Worm (Caenorhabditis elegans) whole organism, late embryonic: Measurements from ENCODE around the gene C02F4.5.

Source experiments
- C38D4.7 ChIP-seq: fragments of 200-800 bp; sonication (Bioruptor generic); optimal IDR thresholded peaks from 2 replicates; lab custom pipeline; 2018; ENCODE audit warnings: mild to moderate bottlenecking, missing genetic modification characterization, moderate library complexity, missing compliant biosample characterization
- F13H6.1 ChIP-seq: sonication (generic microtip); optimal IDR thresholded peaks from 2 replicates; lab custom pipeline; 2016; ENCODE audit warnings: missing genetic modification characterization, missing compliant biosample characterization
- K02D7.2 ChIP-seq: sonication (generic microtip); optimal IDR thresholded peaks from 2 replicates; lab custom pipeline; 2017; ENCODE audit warnings: mild to moderate bottlenecking, missing genetic modification characterization, missing compliant biosample characterization
- K09A11.1 ChIP-seq: sonication (generic microtip); optimal IDR thresholded peaks from 2 replicates; lab custom pipeline; 2017; ENCODE audit warnings: antibody characterized with exemption, mild to moderate bottlenecking, missing genetic modification characterization, missing compliant biosample characterization; ENCODE audit not compliant: insufficient read depth
- Y22D7AL.16 ChIP-seq: sonication (generic microtip); optimal IDR thresholded peaks from 2 replicates; lab custom pipeline; 2016; ENCODE audit warnings: missing genetic modification characterization, missing compliant biosample characterization
- ama-1 ChIP-seq: fragments of 150-350 bp; optimal IDR thresholded peaks from 2 replicates; lab custom pipeline; 2014
- ceh-14 ChIP-seq: sonication (generic microtip); optimal IDR thresholded peaks from 2 replicates; lab custom pipeline; 2016; ENCODE audit warnings: missing genotype, missing genetic modification characterization, missing compliant biosample characterization
- ceh-18 ChIP-seq: sonication (generic microtip); optimal IDR thresholded peaks from 2 replicates; lab custom pipeline; 2016; ENCODE audit warnings: missing genetic modification characterization, missing compliant biosample characterization
- ceh-19 ChIP-seq: fragments of 200-800 bp; sonication (Bioruptor generic); optimal IDR thresholded peaks from 2 replicates; lab custom pipeline; 2018; ENCODE audit warnings: mild to moderate bottlenecking, missing genetic modification characterization, missing compliant biosample characterization
- ceh-2 ChIP-seq: sonication (generic microtip); optimal IDR thresholded peaks from 2 replicates; lab custom pipeline; 2016; ENCODE audit warnings: missing genotype, missing genetic modification characterization, missing compliant biosample characterization
- ceh-22 ChIP-seq: sonication (generic microtip); optimal IDR thresholded peaks from 2 replicates; lab custom pipeline; 2017; ENCODE audit warnings: missing biosample characterization, missing genetic modification characterization
- ceh-24 ChIP-seq: sonication (generic microtip); optimal IDR thresholded peaks from 2 replicates; lab custom pipeline; 2016; ENCODE audit warnings: mild to moderate bottlenecking, missing genetic modification characterization, missing compliant biosample characterization
- ceh-30 ChIP-seq: fragments of 150-350 bp; optimal IDR thresholded peaks from 2 replicates; lab custom pipeline; 2014; ENCODE audit warnings: missing biosample characterization, missing genetic modification characterization
- ceh-48 ChIP-seq: sonication (generic microtip); optimal IDR thresholded peaks from 2 replicates; lab custom pipeline; 2016; ENCODE audit warnings: missing genetic modification characterization, inconsistent platforms, missing compliant biosample characterization
- ceh-6 ChIP-seq: fragments of 200-800 bp; sonication (Bioruptor generic); optimal IDR thresholded peaks from 2 replicates; lab custom pipeline; 2018; ENCODE audit warnings: mild to moderate bottlenecking, missing genetic modification characterization, missing compliant biosample characterization
- che-1 ChIP-seq: sonication (generic microtip); optimal IDR thresholded peaks from 2 replicates; lab custom pipeline; 2016; ENCODE audit warnings: mild to moderate bottlenecking, missing genetic modification characterization, missing compliant biosample characterization
- dve-1 ChIP-seq: sonication (generic microtip); optimal IDR thresholded peaks from 2 replicates; lab custom pipeline; 2017; ENCODE audit warnings: antibody characterized with exemption, mild to moderate bottlenecking, missing genetic modification characterization, missing compliant biosample characterization
- elt-2 ChIP-seq: sonication (generic microtip); optimal IDR thresholded peaks from 2 replicates; lab custom pipeline; 2016; ENCODE audit warnings: missing genetic modification reagents, missing genetic modification characterization, missing compliant biosample characterization
- ets-4 ChIP-seq: sonication (generic microtip); optimal IDR thresholded peaks from 2 replicates; lab custom pipeline; 2016; ENCODE audit warnings: missing genetic modification characterization, missing compliant biosample characterization
- eyg-1 ChIP-seq: sonication (generic microtip); optimal IDR thresholded peaks from 2 replicates; lab custom pipeline; 2016; ENCODE audit warnings: missing genotype, missing genetic modification characterization, missing compliant biosample characterization
- fax-1 ChIP-seq: sonication (generic microtip); optimal IDR thresholded peaks from 2 replicates; lab custom pipeline; 2016; ENCODE audit warnings: missing genotype, missing genetic modification characterization, missing compliant biosample characterization
- fkh-10 ChIP-seq: fragments of 150-350 bp; optimal IDR thresholded peaks from 2 replicates; lab custom pipeline; 2014; ENCODE audit warnings: missing biosample characterization, missing genetic modification reagents, missing genetic modification characterization
- fkh-6 ChIP-seq: sonication (generic microtip); optimal IDR thresholded peaks from 2 replicates; lab custom pipeline; 2016; ENCODE audit warnings: missing genetic modification characterization, missing compliant biosample characterization
- gmeb-2 ChIP-seq: sonication (generic microtip); optimal IDR thresholded peaks from 2 replicates; lab custom pipeline; 2016; ENCODE audit warnings: missing genetic modification characterization, inconsistent platforms, missing compliant biosample characterization
- hlh-30 ChIP-seq: sonication (generic microtip); optimal IDR thresholded peaks from 2 replicates; lab custom pipeline; 2017; ENCODE audit warnings: antibody characterized with exemption, missing genetic modification characterization, missing compliant biosample characterization; ENCODE audit not compliant: insufficient read depth
- hlh-8 ChIP-seq: sonication (generic microtip); optimal IDR thresholded peaks from 2 replicates; lab custom pipeline; 2016; ENCODE audit warnings: missing genotype, missing genetic modification characterization, missing compliant biosample characterization
- lin-11 ChIP-seq: fragments of 200-800 bp; sonication (Bioruptor generic); optimal IDR thresholded peaks from 2 replicates; lab custom pipeline; 2018; ENCODE audit warnings: mild to moderate bottlenecking, missing genetic modification characterization, missing compliant biosample characterization
- madf-2 ChIP-seq: sonication (generic microtip); optimal IDR thresholded peaks from 2 replicates; lab custom pipeline; 2017; ENCODE audit warnings: missing genetic modification characterization, missing compliant biosample characterization
- mec-3 ChIP-seq: sonication (generic microtip); optimal IDR thresholded peaks from 2 replicates; lab custom pipeline; 2016; ENCODE audit warnings: borderline replicate concordance, missing genetic modification characterization, missing compliant biosample characterization
- nhr-11 ChIP-seq: fragments of 150-350 bp; optimal IDR thresholded peaks from 2 replicates; lab custom pipeline; 2014; ENCODE audit warnings: missing biosample characterization, missing genetic modification characterization
- nhr-232 ChIP-seq: sonication (generic microtip); optimal IDR thresholded peaks from 2 replicates; lab custom pipeline; 2016; ENCODE audit warnings: missing genetic modification characterization, missing compliant biosample characterization
- npax-4 ChIP-seq: sonication (generic microtip); optimal IDR thresholded peaks from 2 replicates; lab custom pipeline; 2016; ENCODE audit warnings: missing genetic modification characterization, missing compliant biosample characterization
- odd-2 ChIP-seq: sonication (generic microtip); optimal IDR thresholded peaks from 2 replicates; lab custom pipeline; 2017; ENCODE audit warnings: antibody characterized with exemption, mild to moderate bottlenecking, missing genetic modification characterization, missing compliant biosample characterization
- pag-3 ChIP-seq: sonication (generic microtip); optimal IDR thresholded peaks from 2 replicates; lab custom pipeline; 2016; ENCODE audit warnings: missing compliant biosample characterization, missing genetic modification characterization, borderline replicate concordance
- pax-1 ChIP-seq: fragments of 150-350 bp; optimal IDR thresholded peaks from 2 replicates; lab custom pipeline; 2014; ENCODE audit warnings: missing biosample characterization, missing genetic modification characterization
- pha-4 ChIP-seq: fragments of 150-350 bp; optimal IDR thresholded peaks from 2 replicates; lab custom pipeline; 2018; ENCODE audit warnings: missing biosample characterization, missing genetic modification reagents, missing genetic modification characterization
- pqm-1 ChIP-seq: sonication (generic microtip); optimal IDR thresholded peaks from 2 replicates; lab custom pipeline; 2016; ENCODE audit warnings: missing genetic modification characterization, missing compliant biosample characterization
- pros-1 ChIP-seq: fragments of 150-350 bp; optimal IDR thresholded peaks from 2 replicates; lab custom pipeline; 2014; ENCODE audit warnings: missing biosample characterization, missing genetic modification reagents, missing genetic modification characterization
- ref-2 ChIP-seq: sonication (generic microtip); optimal IDR thresholded peaks from 2 replicates; lab custom pipeline; 2016; ENCODE audit warnings: missing genetic modification characterization, missing compliant biosample characterization
- rnt-1 ChIP-seq: sonication (generic microtip); optimal IDR thresholded peaks from 2 replicates; lab custom pipeline; 2016; ENCODE audit warnings: missing genetic modification characterization, missing compliant biosample characterization
- syd-9 ChIP-seq: sonication (generic microtip); optimal IDR thresholded peaks from 2 replicates; lab custom pipeline; 2016; ENCODE audit warnings: mild to moderate bottlenecking, missing genetic modification characterization, moderate library complexity, missing compliant biosample characterization
- tbx-2 ChIP-seq: sonication (generic microtip); optimal IDR thresholded peaks from 2 replicates; lab custom pipeline; 2016; ENCODE audit warnings: missing genetic modification characterization, missing compliant biosample characterization
- tbx-7 ChIP-seq: sonication (generic microtip); optimal IDR thresholded peaks from 2 replicates; lab custom pipeline; 2016; ENCODE audit warnings: missing genotype, missing genetic modification characterization, missing compliant biosample characterization
- ttx-3 ChIP-seq: sonication (generic microtip); optimal IDR thresholded peaks from 2 replicates; lab custom pipeline; 2016; ENCODE audit warnings: missing genetic modification reagents, missing genetic modification characterization, missing compliant biosample characterization
- ztf-16 ChIP-seq: sonication (generic microtip); optimal IDR thresholded peaks from 2 replicates; lab custom pipeline; 2017; ENCODE audit warnings: missing genetic modification characterization, missing compliant biosample characterization

C02F4.5 gene

ce11 chrIV:10499948-10500356 is 24.0 kb downstream of the C02F4.5 start (continued):
- TF ChIP-seq gmeb-2 (tag; lab: Kevin White, UChicago) (no peak), fkh-6 (tag; lab: Kevin White, UChicago) (no peak), madf-2 (tag; lab: Kevin White, UChicago) (no peak), Y22D7AL.16 (tag; lab: Kevin White, UChicago) (no peak), ama-1 (lab: Kevin White, UChicago) (no peak), syd-9 (tag; lab: Kevin White, UChicago) (no peak), pax-1 (tag; lab: Kevin White, UChicago) (no peak), K02D7.2 (tag; lab: Kevin White, UChicago) (no peak), ref-2 (tag; lab: Kevin White, UChicago) (no peak), nhr-232 (tag; lab: Kevin White, UChicago) (no peak), ztf-16 (no peak), lin-11 (tag; lab: Kevin White, UChicago) (no peak)
- TF ChIP-seq, all 69 proteins: peak for 8

- TF ChIP-seq ama-1 (lab: Kevin White, UChicago) = no peak
- no peak for TF ChIP-seq pros-1 (tag; lab: Kevin White, UChicago)
- no peak for TF ChIP-seq F13H6.1 (tag; lab: Kevin White, UChicago)
- no peak for TF ChIP-seq eyg-1 (tag; lab: Kevin White, UChicago)
- no peak for TF ChIP-seq tbx-2
- no peak for TF ChIP-seq ceh-19 (GFP tag; lab: Kevin White, UChicago)
- TF ChIP-seq lin-11 (tag; lab: Kevin White, UChicago) = no peak
- TF ChIP-seq che-1 = no peak
These were observed 25.5 kb downstream of the C02F4.5 start for ce11 chrIV:10498401-10498800.

ce11 chrIV:10489409-10489808 is 34.5 kb downstream of the C02F4.5 start:
- no peak for TF ChIP-seq ceh-24 (tag; lab: Kevin White, UChicago)
- no peak for TF ChIP-seq hlh-30
- TF ChIP-seq hlh-8 (tag; lab: Kevin White, UChicago) = peak; percentile 3
- TF ChIP-seq ceh-2 (tag; lab: Kevin White, UChicago) = no peak

- TF ChIP-seq che-1 (no peak), fax-1 (tag; lab: Kevin White, UChicago) (peak; percentile 61), ama-1 (lab: Kevin White, UChicago) (no peak), pag-3 (tag; lab: Kevin White, UChicago) (no peak), ceh-6 (GFP tag; lab: Kevin White, UChicago) (no peak), tbx-7 (tag; lab: Kevin White, UChicago) (peak; percentile 85), ttx-3 (tag; lab: Kevin White, UChicago) (peak; percentile 45), odd-2 (tag; lab: Kevin White, UChicago) (no peak), ceh-2 (tag; lab: Kevin White, UChicago) (peak; percentile 93), K09A11.1 (tag; lab: Kevin White, UChicago) (no peak), dve-1 (tag; lab: Kevin White, UChicago) (no peak), npax-4 (no peak), pqm-1 (tag; lab: Kevin White, UChicago) (peak; percentile 38), rnt-1 (tag; lab: Kevin White, UChicago) (peak; percentile 54), ceh-18 (tag; lab: Kevin White, UChicago) (no peak), ceh-14 (tag; lab: Kevin White, UChicago) (no peak), mec-3 (tag; lab: Kevin White, UChicago) (no peak), pros-1 (tag; lab: Kevin White, UChicago) (no peak), nhr-232 (tag; lab: Kevin White, UChicago) (no peak), ztf-16 (peak; percentile 58), madf-2 (tag; lab: Kevin White, UChicago) (no peak), pha-4 (no peak), elt-2 (tag; lab: Kevin White, UChicago) (peak; percentile 79), hlh-30 (no peak), ceh-30 (tag; lab: Kevin White, UChicago) (no peak), C38D4.7 (GFP tag; lab: Kevin White, UChicago) (no peak), ets-4 (tag; lab: Kevin White, UChicago) (peak; percentile 77), fkh-10 (GFP tag; lab: Kevin White, UChicago) (no peak), ref-2 (tag; lab: Kevin White, UChicago) (peak; percentile 73), ceh-48 (tag; lab: Kevin White, UChicago) (no peak), nhr-11 (no peak), ceh-22 (tag; lab: Kevin White, UChicago) (no peak), hlh-8 (tag; lab: Kevin White, UChicago) (peak; percentile 78), F13H6.1 (tag; lab: Kevin White, UChicago) (peak; percentile 26), Y22D7AL.16 (tag; lab: Kevin White, UChicago) (peak; percentile 10)
These were observed 40.3 kb downstream of the C02F4.5 start, which contains the start of the genes F01D4.5 and ced-5 for ce11 chrIV:10483607-10484117. Gene F01D4.5 (minus strand): TSS chrIV:10483657. Gene ced-5 (plus strand): TSS chrIV:10484110.
